Fruit fly (Drosophila melanogaster) S2 (cell line): ENCODE measurements around the gene DnaJ-H.

Experiments
- CG8478 ChIP-seq: fragments of >200 bp; optimal IDR thresholded peaks from 2 replicates; lab custom pipeline; 2018
- CTCF ChIP-seq, 2 experiments: fragments of >200 bp; optimal IDR thresholded peaks; 2 replicates each; lab custom pipeline; 2018

dm6 chr2L:13191894-13192293, 26.0 kb upstream of the DnaJ-H start, which contains the start of the genes CG16974 and Edem2:
- TF ChIP-seq CG8478 (lab: Kevin White, UChicago) (no peak), CTCF (optimal IDR thresholded peaks at IDR 0.05; lab: Kevin White, UChicago) (no peak)
